Worm (Caenorhabditis elegans): Measurements from ENCODE around the gene pipp-4P.

ce11 chrIII:2875946-2876345, 56.9 kb downstream of the pipp-4P start:
- no peak for TF ChIP-seq unc-62 (GFP tag; optimal IDR thresholded peaks at IDR 0.05)
- peak in 1 of 2 experiments; percentile 63 for TF ChIP-seq mdl-1 (tag; optimal IDR thresholded peaks at IDR 0.05)
- no peak for TF ChIP-seq zag-1 (tag; optimal IDR thresholded peaks at IDR 0.05)
- no peak for TF ChIP-seq unc-39 (tag; optimal IDR thresholded peaks at IDR 0.05)
- peak; percentile 95 for TF ChIP-seq nhr-25 (tag; optimal IDR thresholded peaks at IDR 0.05)
- peak; percentile 70 for TF ChIP-seq F13H6.1 (tag; optimal IDR thresholded peaks at IDR 0.05)

Data from whole organism, L2 larva.